Fruit fly (Drosophila melanogaster): Measurements from ENCODE around the gene dock.

The dock gene

DNA sequence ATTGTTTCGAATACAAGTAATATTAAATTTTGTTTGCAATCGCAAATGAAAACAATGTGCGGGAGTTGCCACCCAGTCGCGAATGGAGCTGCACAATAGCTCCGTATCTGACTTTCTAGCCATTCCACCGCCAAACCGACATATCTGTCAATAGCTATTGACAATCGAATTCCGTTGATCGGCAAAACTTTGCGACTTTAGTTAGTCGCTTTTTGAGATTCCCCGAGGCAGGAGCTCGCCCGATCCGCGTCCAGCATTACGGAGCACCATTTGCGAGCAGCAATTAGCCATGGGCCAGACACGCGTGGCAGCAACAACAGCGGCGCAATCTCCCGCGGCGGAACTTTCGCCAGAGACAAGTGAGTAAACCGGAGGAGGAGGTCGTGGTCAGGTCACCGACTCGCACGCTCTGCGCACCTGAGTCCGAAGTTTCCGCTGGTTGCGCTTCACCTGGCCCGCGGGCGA lies 26.9 kb downstream of the dock start, which contains the start of the genes CG4291 and kraken:
Gene CG4291, minus strand, starts transcription at position 84 of the 465 bp plus-strand sequence.
Gene kraken, plus strand, starts transcription at position 122 of the 465 bp plus-strand sequence.
- TF ChIP-seq br (GFP tag; optimal IDR thresholded peaks at IDR 0.05) (peak; percentile 43), CG32264 (GFP tag; optimal IDR thresholded peaks at IDR 0.05) (no peak), tai (GFP tag; optimal IDR thresholded peaks at IDR 0.05) (no peak), jim (GFP tag; optimal IDR thresholded peaks at IDR 0.05) (no peak), Sp1 (GFP tag; optimal IDR thresholded peaks at IDR 0.05) (peak; percentile 49), Hnf4 (GFP tag; optimal IDR thresholded peaks at IDR 0.05) (peak; percentile 70), Myc (optimal IDR thresholded peaks at IDR 0.05) (peak; percentile 96), brk (GFP tag; optimal IDR thresholded peaks at IDR 0.05) (no peak), sv (GFP tag; optimal IDR thresholded peaks at IDR 0.05) (peak; percentile 59), sage (GFP tag; optimal IDR thresholded peaks at IDR 0.05) (no peak), N (GFP tag; optimal IDR thresholded peaks at IDR 0.05) (no peak), OdsH (GFP tag; optimal IDR thresholded peaks at IDR 0.05) (peak; percentile 23), psq (GFP tag; optimal IDR thresholded peaks at IDR 0.05) (peak; percentile 35), woc (GFP tag; optimal IDR thresholded peaks at IDR 0.05) (peak; percentile 26), HLH106 (tag; optimal IDR thresholded peaks at IDR 0.05) (peak; percentile 51), dmrt93B (GFP tag; optimal IDR thresholded peaks at IDR 0.05) (no peak), h (GFP tag; optimal IDR thresholded peaks at IDR 0.05) (peak; percentile 74), CG9705 (GFP tag; optimal IDR thresholded peaks at IDR 0.05) (peak; percentile 45), fru (GFP tag; optimal IDR thresholded peaks at IDR 0.05) (peak; percentile 15), foxo (GFP tag; optimal IDR thresholded peaks at IDR 0.05) (peak in 1 of 2 experiments; percentile 61), ey (GFP tag; optimal IDR thresholded peaks at IDR 0.05) (peak; percentile 36), rgr (GFP tag; optimal IDR thresholded peaks at IDR 0.05) (peak; percentile 66), Rel (GFP tag; optimal IDR thresholded peaks at IDR 0.05) (no peak), Rel (tag; optimal IDR thresholded peaks at IDR 0.05) (peak; percentile 43), lola (GFP tag; optimal IDR thresholded peaks at IDR 0.05) (no peak), Hr83 (GFP tag; optimal IDR thresholded peaks at IDR 0.05; ENCODE audit: poor library complexity, severe bottlenecking) (peak; percentile 60), GATAd (GFP tag; optimal IDR thresholded peaks at IDR 0.05) (no peak)

DNA sequence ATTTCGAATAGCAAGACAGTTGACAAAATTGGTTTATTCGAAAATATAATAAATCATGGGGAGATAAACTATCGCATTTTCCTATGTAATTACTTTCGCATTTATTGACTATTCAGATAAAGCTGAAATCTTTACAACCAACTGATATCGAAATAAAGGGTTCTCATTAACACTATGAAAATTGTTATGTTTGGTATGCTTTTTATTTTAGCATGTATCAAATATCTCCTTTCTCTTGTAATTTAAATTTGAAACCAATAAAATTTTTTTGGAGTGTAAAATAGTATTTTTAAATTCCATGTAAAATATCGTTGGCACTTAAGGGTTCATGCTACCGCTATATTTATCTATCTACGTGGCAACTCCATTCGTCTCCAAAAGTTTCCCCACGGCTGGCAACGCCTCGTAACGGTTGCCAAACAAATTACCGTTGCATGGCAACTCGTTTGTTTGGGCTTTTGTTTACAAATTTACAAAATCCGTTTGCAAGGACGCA lies 29.3 kb downstream of the dock start, which contains the start of gene CG13949:
Gene CG13949, plus strand, starts transcription at position 286 of the 496 bp plus-strand sequence.
- TF ChIP-seq fru (GFP tag; optimal IDR thresholded peaks at IDR 0.05) (peak; percentile 19), HLH106 (tag; optimal IDR thresholded peaks at IDR 0.05) (peak; percentile 47), ey (GFP tag; optimal IDR thresholded peaks at IDR 0.05) (peak; percentile 40), Dfd (GFP tag; optimal IDR thresholded peaks at IDR 0.05) (no peak), Abd-B (GFP tag; optimal IDR thresholded peaks at IDR 0.05) (no peak), Hnf4 (GFP tag; optimal IDR thresholded peaks at IDR 0.05) (peak; percentile 40), foxo (GFP tag; optimal IDR thresholded peaks at IDR 0.05) (peak in 1 of 2 experiments; percentile 61), rgr (GFP tag; optimal IDR thresholded peaks at IDR 0.05) (peak; percentile 35), h (GFP tag; optimal IDR thresholded peaks at IDR 0.05) (peak; percentile 47), Dif (GFP tag; optimal IDR thresholded peaks at IDR 0.05; ENCODE audit: partially characterized antibody) (no peak), dmrt93B (GFP tag; optimal IDR thresholded peaks at IDR 0.05) (no peak), woc (GFP tag; optimal IDR thresholded peaks at IDR 0.05) (peak; percentile 19), Hr83 (GFP tag; optimal IDR thresholded peaks at IDR 0.05; ENCODE audit: poor library complexity, severe bottlenecking) (no peak), sv (GFP tag; optimal IDR thresholded peaks at IDR 0.05) (peak; percentile 33), GATAd (GFP tag; optimal IDR thresholded peaks at IDR 0.05) (no peak), Rel (GFP tag; optimal IDR thresholded peaks at IDR 0.05) (no peak), Rel (tag; optimal IDR thresholded peaks at IDR 0.05) (no peak), Sp1 (GFP tag; optimal IDR thresholded peaks at IDR 0.05) (peak; percentile 51), psq (GFP tag; optimal IDR thresholded peaks at IDR 0.05) (peak; percentile 12), usp (GFP tag; optimal IDR thresholded peaks at IDR 0.05) (no peak)

DNA sequence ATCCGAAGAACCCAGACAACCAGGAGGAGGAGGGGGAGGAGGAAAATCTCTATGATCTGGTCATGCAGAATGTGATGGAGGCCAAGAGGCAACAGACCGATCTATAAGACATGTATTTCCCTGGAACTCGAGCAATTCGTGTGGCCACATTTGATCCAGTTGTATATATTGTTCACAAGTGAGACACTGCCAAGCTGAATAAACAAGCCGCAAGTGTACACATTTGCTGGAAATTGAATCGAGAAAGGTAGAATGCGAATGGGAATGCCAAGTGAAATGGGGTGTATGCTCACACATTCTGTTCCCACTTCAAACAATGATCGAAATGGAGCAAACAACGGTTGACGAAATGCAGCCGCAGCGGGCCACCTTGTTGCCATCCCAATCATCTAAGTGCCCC lies 30.2 kb downstream of the dock start:
- no peak for TF ChIP-seq tai (GFP tag; optimal IDR thresholded peaks at IDR 0.05)
- TF ChIP-seq CG9705 (GFP tag; optimal IDR thresholded peaks at IDR 0.05), result peak; percentile 7
- TF ChIP-seq Hnf4 (GFP tag; optimal IDR thresholded peaks at IDR 0.05), result peak; percentile 67
- TF ChIP-seq ey (GFP tag; optimal IDR thresholded peaks at IDR 0.05), result peak; percentile 16
- TF ChIP-seq Hr83 (GFP tag; optimal IDR thresholded peaks at IDR 0.05; ENCODE audit: poor library complexity, severe bottlenecking), result peak; percentile 99
- TF ChIP-seq fru (GFP tag; optimal IDR thresholded peaks at IDR 0.05), result peak; percentile 51
- TF ChIP-seq h (GFP tag; optimal IDR thresholded peaks at IDR 0.05), result peak; percentile 86
- no peak for TF ChIP-seq sv (GFP tag; optimal IDR thresholded peaks at IDR 0.05)
- no peak for TF ChIP-seq dl (GFP tag; optimal IDR thresholded peaks at IDR 0.05; ENCODE audit: insufficient read depth in 1 of 2, partially characterized antibody in 2 of 2)
- TF ChIP-seq CrebA (GFP tag; optimal IDR thresholded peaks at IDR 0.05; ENCODE audit: borderline replicate concordance), result no peak
- no peak for TF ChIP-seq dmrt93B (GFP tag; optimal IDR thresholded peaks at IDR 0.05)
- TF ChIP-seq GATAd (GFP tag; optimal IDR thresholded peaks at IDR 0.05), result no peak
- no peak for TF ChIP-seq N (GFP tag; optimal IDR thresholded peaks at IDR 0.05)
- no peak for TF ChIP-seq Dfd (GFP tag; optimal IDR thresholded peaks at IDR 0.05)
- TF ChIP-seq Myc (optimal IDR thresholded peaks at IDR 0.05), result no peak
- no peak for TF ChIP-seq lola (GFP tag; optimal IDR thresholded peaks at IDR 0.05)
- peak; percentile 15 for TF ChIP-seq HLH106 (tag; optimal IDR thresholded peaks at IDR 0.05)
- TF ChIP-seq Dif (GFP tag; optimal IDR thresholded peaks at IDR 0.05; ENCODE audit: partially characterized antibody), result no peak
- TF ChIP-seq OdsH (GFP tag; optimal IDR thresholded peaks at IDR 0.05), result peak; percentile 76
- TF ChIP-seq sage (GFP tag; optimal IDR thresholded peaks at IDR 0.05), result no peak
- TF ChIP-seq Sp1 (GFP tag; optimal IDR thresholded peaks at IDR 0.05), result peak; percentile 39
- TF ChIP-seq br (GFP tag; optimal IDR thresholded peaks at IDR 0.05), result peak; percentile 43
- TF ChIP-seq Hr78 (GFP tag; optimal IDR thresholded peaks at IDR 0.05), result no peak
- TF ChIP-seq dsf (GFP tag; optimal IDR thresholded peaks at IDR 0.05; ENCODE audit: borderline replicate concordance), result no peak
- TF ChIP-seq psq (GFP tag; optimal IDR thresholded peaks at IDR 0.05), result peak; percentile 18
- no peak for TF ChIP-seq Vsx2 (GFP tag; optimal IDR thresholded peaks at IDR 0.05; ENCODE audit: partially characterized antibody)
- no peak for TF ChIP-seq usp (GFP tag; optimal IDR thresholded peaks at IDR 0.05)
- peak; percentile 83 for TF ChIP-seq jim (GFP tag; optimal IDR thresholded peaks at IDR 0.05)
- TF ChIP-seq rgr (GFP tag; optimal IDR thresholded peaks at IDR 0.05), result peak; percentile 80
- TF ChIP-seq Mio (GFP tag; optimal IDR thresholded peaks at IDR 0.05), result no peak
- TF ChIP-seq foxo (GFP tag; optimal IDR thresholded peaks at IDR 0.05), result peak in 1 of 2 experiments; percentile 42
- TF ChIP-seq Jra (GFP tag; optimal IDR thresholded peaks at IDR 0.05), result peak; percentile 65
- TF ChIP-seq Rel (GFP tag; optimal IDR thresholded peaks at IDR 0.05), result no peak
- TF ChIP-seq Rel (tag; optimal IDR thresholded peaks at IDR 0.05), result no peak

All from whole organism, wandering third instar larva.